Worm (Caenorhabditis elegans) whole organism, L3 larva: ENCODE results near the gene lit-1.

Experiments used
- ZK546.5 ChIP-seq: sonication (generic microtip); optimal IDR thresholded peaks from 2 replicates; lab custom pipeline; 2017; ENCODE audit warnings: missing biosample characterization, missing genetic modification characterization
- ama-1 ChIP-seq: fragments of 150-350 bp; optimal IDR thresholded peaks from 2 replicates; lab custom pipeline; 2018
- ceh-16 ChIP-seq: sonication (generic microtip); optimal IDR thresholded peaks from 2 replicates; lab custom pipeline; 2017; ENCODE audit warnings: missing biosample characterization, missing genetic modification characterization
- ceh-82 ChIP-seq: fragments of 150-350 bp; optimal IDR thresholded peaks from 2 replicates; lab custom pipeline; 2014; ENCODE audit warnings: missing biosample characterization, missing genetic modification characterization
- ceh-9 ChIP-seq: sonication (generic microtip); optimal IDR thresholded peaks from 2 replicates; lab custom pipeline; 2018; ENCODE audit warnings: missing biosample characterization, missing genetic modification characterization
- daf-12 ChIP-seq: fragments of 150-350 bp; optimal IDR thresholded peaks from 2 replicates; lab custom pipeline; 2014; ENCODE audit warnings: missing biosample characterization, missing genetic modification reagents, missing genetic modification characterization
- egl-5 ChIP-seq: fragments of 150-350 bp; optimal IDR thresholded peaks from 2 replicates; lab custom pipeline; 2017; ENCODE audit warnings: missing biosample characterization, missing genetic modification reagents, missing genetic modification characterization, inconsistent platforms
- elt-1 ChIP-seq: fragments of 150-350 bp; optimal IDR thresholded peaks from 2 replicates; lab custom pipeline; 2014; ENCODE audit warnings: missing biosample characterization, missing genetic modification characterization
- elt-2 ChIP-seq: sonication (generic microtip); optimal IDR thresholded peaks from 2 replicates; lab custom pipeline; 2016; ENCODE audit warnings: missing genetic modification reagents, mild to moderate bottlenecking, missing genetic modification characterization, missing compliant biosample characterization
- eor-1 ChIP-seq, 2 experiments: fragments of 150-350 bp; optimal IDR thresholded peaks; 2 replicates each; lab custom pipeline; 2014 to 2018; ENCODE audit warnings: missing biosample characterization in 2 of 2, missing genetic modification characterization in 2 of 2
- fkh-10 ChIP-seq: sonication (generic microtip); optimal IDR thresholded peaks from 2 replicates; lab custom pipeline; 2017; ENCODE audit warnings: missing biosample characterization, missing genetic modification reagents, missing genetic modification characterization
- fkh-2 ChIP-seq: fragments of 150-350 bp; optimal IDR thresholded peaks from 2 replicates; lab custom pipeline; 2014; ENCODE audit warnings: missing biosample characterization, missing genetic modification reagents, missing genetic modification characterization
- fos-1 ChIP-seq: fragments of 150-350 bp; optimal IDR thresholded peaks from 2 replicates; lab custom pipeline; 2014; ENCODE audit warnings: missing biosample characterization, missing genetic modification characterization
- jun-1 ChIP-seq: fragments of 150-350 bp; optimal IDR thresholded peaks from 2 replicates; lab custom pipeline; 2014; ENCODE audit warnings: missing biosample characterization, missing genetic modification reagents, missing genetic modification characterization
- lin-15B ChIP-seq: fragments of 150-350 bp; optimal IDR thresholded peaks from 2 replicates; lab custom pipeline; 2014; ENCODE audit warnings: missing biosample characterization, missing genetic modification characterization
- lin-39 ChIP-seq: fragments of 150-350 bp; optimal IDR thresholded peaks from 2 replicates; lab custom pipeline; 2018; ENCODE audit warnings: missing biosample characterization, missing genetic modification reagents, missing genetic modification characterization
- lsy-12 ChIP-seq: sonication (generic microtip); optimal IDR thresholded peaks from 2 replicates; lab custom pipeline; 2016; ENCODE audit warnings: mild to moderate bottlenecking, missing genetic modification characterization, missing compliant biosample characterization
- mdl-1 ChIP-seq: fragments of 150-350 bp; optimal IDR thresholded peaks from 2 replicates; lab custom pipeline; 2014; ENCODE audit warnings: missing biosample characterization, missing genetic modification characterization
- mml-1 ChIP-seq: fragments of 150-350 bp; sonication (generic microtip); optimal IDR thresholded peaks from 3 replicates; lab custom pipeline; 2014; ENCODE audit warnings: missing biosample characterization, missing genetic modification characterization
- nhr-11 ChIP-seq: fragments of 150-350 bp; optimal IDR thresholded peaks from 2 replicates; lab custom pipeline; 2014; ENCODE audit warnings: missing biosample characterization, missing genetic modification characterization
- nhr-12 ChIP-seq: fragments of 150-350 bp; optimal IDR thresholded peaks from 2 replicates; lab custom pipeline; 2014; ENCODE audit warnings: missing biosample characterization, missing genetic modification characterization
- nhr-23 ChIP-seq: fragments of 150-350 bp; optimal IDR thresholded peaks from 2 replicates; lab custom pipeline; 2014; ENCODE audit warnings: missing biosample characterization, missing genetic modification reagents, missing genetic modification characterization
- nhr-237 ChIP-seq: fragments of 150-350 bp; optimal IDR thresholded peaks from 2 replicates; lab custom pipeline; 2014; ENCODE audit warnings: missing biosample characterization, missing genetic modification characterization
- nhr-25 ChIP-seq: sonication (generic microtip); optimal IDR thresholded peaks from 2 replicates; lab custom pipeline; 2017; ENCODE audit warnings: missing biosample characterization, missing genetic modification characterization
- nhr-43 ChIP-seq: sonication (generic microtip); optimal IDR thresholded peaks from 2 replicates; lab custom pipeline; 2016; ENCODE audit warnings: mild to moderate bottlenecking, missing genetic modification characterization, missing compliant biosample characterization; ENCODE audit not compliant: poor library complexity, severe bottlenecking
- nhr-67 ChIP-seq: fragments of 150-350 bp; optimal IDR thresholded peaks from 2 replicates; lab custom pipeline; 2014; ENCODE audit warnings: missing biosample characterization, missing genetic modification characterization
- nhr-76 ChIP-seq: fragments of 150-350 bp; sonication (generic microtip); optimal IDR thresholded peaks from 5 replicates; lab custom pipeline; 2014; ENCODE audit warnings: missing biosample characterization, missing genetic modification characterization
- nhr-77 ChIP-seq: fragments of 150-350 bp; optimal IDR thresholded peaks from 2 replicates; lab custom pipeline; 2014; ENCODE audit warnings: missing biosample characterization, missing genetic modification characterization
- pha-4 ChIP-seq: fragments of 150-350 bp; optimal IDR thresholded peaks from 2 replicates; lab custom pipeline; 2014; ENCODE audit warnings: missing biosample characterization, missing genetic modification reagents, missing genetic modification characterization
- sea-2 ChIP-seq: fragments of 150-350 bp; sonication (generic microtip); optimal IDR thresholded peaks from 4 replicates; lab custom pipeline; 2014; ENCODE audit warnings: missing biosample characterization, missing genetic modification reagents, missing genetic modification characterization
- skn-1 ChIP-seq: fragments of 150-350 bp; optimal IDR thresholded peaks from 2 replicates; lab custom pipeline; 2014; ENCODE audit warnings: missing biosample characterization, missing genetic modification characterization
- snpc-4 ChIP-seq: fragments of 150-350 bp; optimal IDR thresholded peaks from 2 replicates; lab custom pipeline; 2014; ENCODE audit warnings: missing biosample characterization, missing genetic modification characterization
- tbx-2 ChIP-seq: sonication (generic microtip); optimal IDR thresholded peaks from 2 replicates; lab custom pipeline; 2016; ENCODE audit warnings: mild to moderate bottlenecking, missing genetic modification characterization, missing compliant biosample characterization
- zag-1 ChIP-seq: fragments of 150-350 bp; optimal IDR thresholded peaks from 2 replicates; lab custom pipeline; 2014; ENCODE audit warnings: missing biosample characterization, missing genetic modification characterization
- ztf-11 ChIP-seq: fragments of 150-350 bp; optimal IDR thresholded peaks from 2 replicates; lab custom pipeline; 2014; ENCODE audit warnings: missing biosample characterization, missing genetic modification characterization
- ztf-4 ChIP-seq: fragments of 150-350 bp; optimal IDR thresholded peaks from 2 replicates; lab custom pipeline; 2014; ENCODE audit warnings: missing biosample characterization, missing genetic modification characterization

The lit-1 gene

ce11 chrIII:13701691-13702090 lies at the start of gene lit-1:
lit-1 (plus strand) TSS chrIII:13701991.
- TF ChIP-seq lin-15B (no peak), ama-1 (lab: Kevin White, UChicago) (no peak), nhr-12 (tag; lab: Kevin White, UChicago) (no peak), jun-1 (tag; lab: Kevin White, UChicago) (no peak), lin-39 (tag; lab: Kevin White, UChicago) (no peak), daf-12 (tag; lab: Kevin White, UChicago) (no peak), egl-5 (tag; lab: Kevin White, UChicago) (no peak), nhr-11 (no peak), ceh-9 (tag; lab: Kevin White, UChicago) (no peak), snpc-4 (no peak), eor-1 (tag; optimal IDR thresholded peaks at IDR 0.05; lab: Kevin White, UChicago) (no peak), ceh-16 (tag; lab: Kevin White, UChicago) (no peak), mml-1 (tag; lab: Kevin White, UChicago) (no peak), tbx-2 (no peak)
- TF ChIP-seq, all 47 proteins: peak for 0

ce11 chrIII:13652010-13652409 lies 49.8 kb upstream of the lit-1 start:
- no peak for TF ChIP-seq ztf-11 (tag; lab: Kevin White, UChicago)
- no peak for TF ChIP-seq ZK546.5 (tag; lab: Kevin White, UChicago)
- no peak for TF ChIP-seq sea-2 (GFP tag; lab: Kevin White, UChicago)
- TF ChIP-seq zag-1 (tag; lab: Kevin White, UChicago), result no peak
- TF ChIP-seq lin-15B, result no peak
- TF ChIP-seq jun-1 (tag; lab: Kevin White, UChicago), result no peak
- no peak for TF ChIP-seq fkh-2 (tag; lab: Kevin White, UChicago)

ce11 chrIII:13652708-13653107 lies 49.1 kb upstream of the lit-1 start:
- no peak for TF ChIP-seq nhr-11
- no peak for TF ChIP-seq ztf-11 (tag; lab: Kevin White, UChicago)
- TF ChIP-seq mml-1 (tag; lab: Kevin White, UChicago), result no peak
- TF ChIP-seq pha-4, result no peak
- TF ChIP-seq nhr-23 (tag; lab: Kevin White, UChicago), result no peak
- TF ChIP-seq ceh-9 (tag; lab: Kevin White, UChicago), result no peak
- no peak for TF ChIP-seq ceh-82 (tag; lab: Kevin White, UChicago)
- TF ChIP-seq mdl-1 (tag; lab: Kevin White, UChicago), result no peak
- TF ChIP-seq nhr-43, result no peak
- no peak for TF ChIP-seq nhr-77
- no peak for TF ChIP-seq nhr-67 (tag; lab: Kevin White, UChicago)
- TF ChIP-seq jun-1 (tag; lab: Kevin White, UChicago), result no peak
- TF ChIP-seq nhr-25 (tag; lab: Kevin White, UChicago), result no peak
- TF ChIP-seq nhr-237 (tag; lab: Kevin White, UChicago), result no peak
- TF ChIP-seq lsy-12 (tag; lab: Kevin White, UChicago), result no peak

ce11 chrIII:13654950-13655349 lies 46.8 kb upstream of the lit-1 start:
- TF ChIP-seq fos-1 (tag; lab: Kevin White, UChicago) (no peak), ztf-4 (tag; lab: Kevin White, UChicago) (no peak), sea-2 (GFP tag; lab: Kevin White, UChicago) (no peak), nhr-76 (tag; lab: Kevin White, UChicago) (no peak), nhr-23 (tag; lab: Kevin White, UChicago) (no peak), mml-1 (tag; lab: Kevin White, UChicago) (no peak), ama-1 (lab: Kevin White, UChicago) (no peak)

ce11 chrIII:13656680-13657079 lies 45.1 kb upstream of the lit-1 start:
- TF ChIP-seq nhr-76 (tag; lab: Kevin White, UChicago) (no peak), nhr-11 (no peak), mml-1 (tag; lab: Kevin White, UChicago) (no peak), elt-1 (tag; lab: Kevin White, UChicago) (no peak), lin-39 (tag; lab: Kevin White, UChicago) (no peak), fkh-10 (GFP tag; lab: Kevin White, UChicago) (no peak), lsy-12 (tag; lab: Kevin White, UChicago) (no peak), eor-1 (tag; optimal IDR thresholded peaks at IDR 0.05; lab: Kevin White, UChicago) (no peak), elt-2 (tag; lab: Kevin White, UChicago) (no peak), nhr-23 (tag; lab: Kevin White, UChicago) (no peak), nhr-237 (tag; lab: Kevin White, UChicago) (no peak), fkh-2 (tag; lab: Kevin White, UChicago) (no peak), ama-1 (lab: Kevin White, UChicago) (no peak), skn-1 (tag; lab: Kevin White, UChicago) (no peak), ceh-82 (tag; lab: Kevin White, UChicago) (no peak), fos-1 (tag; lab: Kevin White, UChicago) (no peak)
